Fruit fly (Drosophila melanogaster) Kc167 (cell line): Measurements from ENCODE around the gene CG14086.

Experiments
- Myc ChIP-seq: fragments of >200 bp; optimal IDR thresholded peaks from 2 replicates; lab custom pipeline; 2017; ENCODE audit warnings: missing external identifiers
- Sin3A ChIP-seq: fragments of >200 bp; optimal IDR thresholded peaks from 2 replicates; lab custom pipeline; 2018; ENCODE audit warnings: missing external identifiers
- h ChIP-seq: fragments of >200 bp; optimal IDR thresholded peaks from 3 replicates; lab custom pipeline; 2018; ENCODE audit warnings: missing external identifiers
- insv ChIP-seq: fragments of >200 bp; optimal IDR thresholded peaks from 3 replicates; lab custom pipeline; 2018; ENCODE audit warnings: missing external identifiers
- psq ChIP-seq: fragments of >200 bp; optimal IDR thresholded peaks from 2 replicates; lab custom pipeline; 2017; ENCODE audit warnings: missing external identifiers
- ttk ChIP-seq: sonication (Bioruptor generic); optimal IDR thresholded peaks from 2 replicates; lab custom pipeline; 2017; ENCODE audit warnings: missing external identifiers

Gene CG14086

dm6 chr3L:19275491-19275890, at the start of gene CG14086:
TSS of gene CG14086 (plus strand) at chr3L:19275791.
- TF ChIP-seq Sin3A (no peak), insv (lab: Kevin White, UChicago) (no peak), Myc (lab: Kevin White, UChicago) (no peak), h (lab: Kevin White, UChicago) (no peak), psq (lab: Kevin White, UChicago) (no peak), ttk (lab: Kevin White, UChicago) (no peak)

DNA sequence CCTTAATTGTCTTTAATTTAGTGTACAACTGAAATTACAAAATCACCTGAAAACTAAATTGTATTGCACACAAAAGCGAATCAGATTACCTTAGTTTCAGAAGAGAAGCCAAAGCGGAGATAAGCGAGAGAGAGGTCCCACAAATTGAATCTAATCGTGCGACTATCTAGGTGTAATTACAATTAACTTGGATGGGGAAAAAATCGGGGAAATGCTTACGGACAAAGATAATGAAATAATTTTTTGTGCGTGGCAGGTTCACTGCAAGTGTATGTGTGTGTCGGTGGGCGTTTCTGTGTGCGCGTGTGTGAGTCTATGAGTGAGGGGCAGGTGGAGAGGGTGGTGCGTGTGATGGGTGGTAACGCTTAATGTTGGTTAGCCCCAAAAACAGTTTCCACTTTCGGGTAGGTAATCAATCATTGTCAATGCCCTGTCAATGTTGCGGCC, 47.2 kb upstream of the CG14086 start:
- no peak for TF ChIP-seq Myc (lab: Kevin White, UChicago)
- TF ChIP-seq h (lab: Kevin White, UChicago): no peak
- no peak for TF ChIP-seq insv (lab: Kevin White, UChicago)
- no peak for TF ChIP-seq psq (lab: Kevin White, UChicago)
- no peak for TF ChIP-seq Sin3A
- no peak for TF ChIP-seq ttk (lab: Kevin White, UChicago)

- TF ChIP-seq Sin3A (no peak), h (lab: Kevin White, UChicago) (no peak), insv (lab: Kevin White, UChicago) (no peak), ttk (lab: Kevin White, UChicago) (no peak), Myc (lab: Kevin White, UChicago) (no peak), psq (lab: Kevin White, UChicago) (no peak)
These were observed 46.7 kb upstream of the CG14086 start for dm6 chr3L:19228857-19229398.

- TF ChIP-seq ttk (lab: Kevin White, UChicago): no peak
- no peak for TF ChIP-seq Myc (lab: Kevin White, UChicago)
- TF ChIP-seq insv (lab: Kevin White, UChicago): no peak
- TF ChIP-seq psq (lab: Kevin White, UChicago): no peak
- TF ChIP-seq h (lab: Kevin White, UChicago): no peak
- no peak for TF ChIP-seq Sin3A
These were observed 46.1 kb upstream of the CG14086 start for dm6 chr3L:19229491-19229890.

DNA sequence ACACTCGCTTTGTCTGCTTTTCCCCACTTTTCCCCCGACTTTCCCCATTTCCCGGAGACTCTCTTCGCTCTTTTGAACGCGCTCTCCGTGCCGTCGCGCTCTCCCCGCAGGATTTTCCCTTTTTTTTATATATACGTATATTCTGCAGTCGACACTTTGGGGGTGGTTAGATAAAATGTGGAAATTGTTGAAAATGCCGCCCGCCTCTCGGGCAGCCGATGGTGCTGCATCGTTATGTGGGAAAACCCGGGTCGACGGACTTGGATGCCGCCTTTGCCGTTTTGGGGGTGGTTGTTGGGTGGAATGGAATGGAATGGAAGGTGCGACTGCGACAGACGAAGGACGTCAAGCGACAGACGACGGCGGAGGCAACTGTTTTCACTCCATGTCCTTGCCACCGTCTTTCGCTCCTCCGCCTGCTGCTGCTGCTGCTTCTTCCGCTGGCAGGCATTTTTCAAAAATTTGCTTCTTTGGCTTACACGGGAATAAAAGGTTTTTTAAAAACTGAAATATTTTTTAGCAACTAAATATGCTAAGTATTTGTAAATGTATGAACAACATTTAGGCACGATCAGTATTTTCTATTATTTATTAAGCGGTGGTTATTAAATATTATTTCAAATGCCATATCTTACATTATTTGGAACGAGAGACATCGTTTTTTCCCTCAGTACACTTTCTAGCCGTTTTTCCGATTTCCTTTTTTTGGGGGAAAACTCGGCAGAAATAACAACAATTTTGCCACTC, 44.6 kb upstream of the CG14086 start:
- no peak for TF ChIP-seq insv (lab: Kevin White, UChicago)
- TF ChIP-seq Sin3A: no peak
- no peak for TF ChIP-seq Myc (lab: Kevin White, UChicago)
- no peak for TF ChIP-seq h (lab: Kevin White, UChicago)
- no peak for TF ChIP-seq ttk (lab: Kevin White, UChicago)

dm6 chr3L:19231608-19232007, 44.0 kb upstream of the CG14086 start:
- TF ChIP-seq Sin3A (no peak), h (lab: Kevin White, UChicago) (no peak), insv (lab: Kevin White, UChicago) (no peak), Myc (lab: Kevin White, UChicago) (no peak), psq (lab: Kevin White, UChicago) (no peak), ttk (lab: Kevin White, UChicago) (no peak)

- TF ChIP-seq ttk (lab: Kevin White, UChicago) (no peak), psq (lab: Kevin White, UChicago) (no peak), h (lab: Kevin White, UChicago) (no peak), Sin3A (no peak), Myc (lab: Kevin White, UChicago) (no peak), insv (lab: Kevin White, UChicago) (no peak)
These were observed 41.5 kb upstream of the CG14086 start for dm6 chr3L:19233798-19234781.

dm6 chr3L:19234922-19235702, 40.5 kb upstream of the CG14086 start, which contains the start of gene fz2:
TSS of gene fz2 (minus strand) at chr3L:19235373.
- TF ChIP-seq h (lab: Kevin White, UChicago) (no peak), psq (lab: Kevin White, UChicago) (no peak), ttk (lab: Kevin White, UChicago) (no peak), Sin3A (no peak), Myc (lab: Kevin White, UChicago) (no peak), insv (lab: Kevin White, UChicago) (no peak)

DNA sequence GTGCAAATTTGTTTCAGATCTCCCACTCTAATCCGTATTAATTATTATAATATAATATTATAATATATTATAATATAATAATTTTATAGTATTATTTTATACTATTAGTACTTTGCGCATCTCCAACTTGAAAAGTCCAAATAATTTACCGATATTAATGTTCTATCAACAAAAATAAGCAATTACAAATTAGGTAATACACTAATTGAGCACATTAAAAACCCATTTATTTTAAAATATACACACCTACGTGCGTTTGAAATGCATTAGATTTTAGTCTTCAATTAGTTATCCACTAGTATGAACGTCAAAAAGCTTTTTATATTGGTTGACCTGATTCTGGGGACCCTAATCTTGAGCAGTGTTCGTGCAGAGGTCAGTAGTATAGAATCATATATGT, 39.5 kb upstream of the CG14086 start, which contains the start of gene CG33647:
Gene CG33647, plus strand, starts transcription at position 301 of the 400 bp plus-strand sequence.
- TF ChIP-seq insv (lab: Kevin White, UChicago) (no peak), Myc (lab: Kevin White, UChicago) (no peak), psq (lab: Kevin White, UChicago) (no peak), ttk (lab: Kevin White, UChicago) (no peak), h (lab: Kevin White, UChicago) (no peak), Sin3A (no peak)

- TF ChIP-seq Sin3A (no peak), psq (lab: Kevin White, UChicago) (no peak), Myc (lab: Kevin White, UChicago) (no peak), h (lab: Kevin White, UChicago) (no peak)
These were observed 39.0 kb upstream of the CG14086 start for dm6 chr3L:19236554-19236953.
